Worm (Caenorhabditis elegans) whole organism, young adult: ENCODE measurements around the gene ifet-1.

Experiments
- C17E4.6 ChIP-seq: fragments of 200-800 bp; sonication (Bioruptor generic); IDR thresholded peaks from 2 replicates; pipeline ENCODE4 v1.3.6; 2022; ENCODE audit warnings: missing genetic modification reagents, missing genetic modification characterization, missing compliant biosample characterization
- D2030.7 ChIP-seq: fragments of 200-800 bp; sonication (Bioruptor generic); IDR thresholded peaks from 2 replicates; pipeline ENCODE4 v1.3.6; 2022; ENCODE audit warnings: missing genetic modification reagents, missing genetic modification characterization, missing compliant biosample characterization
- F33H1.4 ChIP-seq: fragments of 200-800 bp; sonication (Bioruptor generic); IDR thresholded peaks from 2 replicates; pipeline ENCODE4 v1.3.6; 2022; ENCODE audit warnings: missing genetic modification reagents, missing genetic modification characterization, missing compliant biosample characterization
- F39B2.1 ChIP-seq: fragments of 200-800 bp; sonication (Bioruptor generic); IDR thresholded peaks from 2 replicates; pipeline ENCODE4 v1.3.6; 2022; ENCODE audit warnings: missing genetic modification reagents, missing genetic modification characterization, missing compliant biosample characterization
- F49E8.2 ChIP-seq: sonication (generic microtip); optimal IDR thresholded peaks from 3 replicates; lab custom pipeline; 2017; ENCODE audit warnings: missing genetic modification characterization, mild to moderate bottlenecking, missing compliant biosample characterization, antibody characterized with exemption, moderate library complexity; ENCODE audit not compliant: insufficient read depth
- K12H6.12 ChIP-seq: fragments of 200-800 bp; sonication (Bioruptor generic); optimal IDR thresholded peaks from 2 replicates; lab custom pipeline; 2018; ENCODE audit warnings: mild to moderate bottlenecking, missing genetic modification characterization, missing compliant biosample characterization
- T07F8.4 ChIP-seq: sonication (generic microtip); optimal IDR thresholded peaks from 2 replicates; lab custom pipeline; 2016; ENCODE audit warnings: mild to moderate bottlenecking, missing genetic modification characterization, moderate library complexity, missing compliant biosample characterization
- Y79H2A.3 ChIP-seq: fragments of 200-800 bp; sonication (Bioruptor generic); conservative IDR thresholded peaks from 2 replicates; pipeline ENCODE4 v1.3.6; 2022; ENCODE audit warnings: missing genetic modification reagents, missing genetic modification characterization, missing compliant biosample characterization
- bed-2 ChIP-seq: fragments of 200-800 bp; sonication (Bioruptor generic); IDR thresholded peaks from 2 replicates; pipeline ENCODE4 v1.3.6; 2022; ENCODE audit warnings: missing genetic modification reagents, missing genetic modification characterization, missing compliant biosample characterization
- ceh-91 ChIP-seq: fragments of 200-800 bp; sonication (Bioruptor generic); IDR thresholded peaks from 2 replicates; pipeline ENCODE4 v1.3.6; 2022; ENCODE audit warnings: missing genetic modification reagents, missing genetic modification characterization, missing compliant biosample characterization
- die-1 ChIP-seq: sonication (generic microtip); optimal IDR thresholded peaks from 2 replicates; lab custom pipeline; 2016; ENCODE audit warnings: missing genotype, mild to moderate bottlenecking, missing genetic modification characterization, missing compliant biosample characterization
- dox-1 ChIP-seq: fragments of 200-800 bp; sonication (Bioruptor generic); IDR thresholded peaks from 2 replicates; pipeline ENCODE4 v1.3.6; 2022; ENCODE audit warnings: missing genetic modification reagents, missing genetic modification characterization, missing compliant biosample characterization
- efl-1 ChIP-seq: fragments of 150-350 bp; optimal IDR thresholded peaks from 2 replicates; lab custom pipeline; 2014; ENCODE audit warnings: missing biosample characterization, missing genetic modification reagents, missing genetic modification characterization
- egl-44 ChIP-seq: fragments of 200-800 bp; sonication (Bioruptor generic); IDR thresholded peaks from 2 replicates; pipeline ENCODE4 v1.3.6; 2022; ENCODE audit warnings: missing genetic modification reagents, missing genetic modification characterization, missing compliant biosample characterization
- fkh-3 ChIP-seq: sonication (generic microtip); optimal IDR thresholded peaks from 2 replicates; lab custom pipeline; 2016; ENCODE audit warnings: mild to moderate bottlenecking, missing genetic modification characterization, missing compliant biosample characterization
- him-1 ChIP-seq: sonication (generic microtip); optimal IDR thresholded peaks from 2 replicates; lab custom pipeline; 2016; ENCODE audit warnings: missing genotype, missing genetic modification reagents, missing genetic modification characterization, missing compliant biosample characterization
- hlh-12 ChIP-seq: sonication (generic microtip); optimal IDR thresholded peaks from 2 replicates; lab custom pipeline; 2016; ENCODE audit warnings: missing genetic modification characterization, missing compliant biosample characterization
- lin-26 ChIP-seq: fragments of 200-800 bp; sonication (Bioruptor generic); IDR thresholded peaks from 2 replicates; pipeline ENCODE4 v1.3.6; 2022; ENCODE audit warnings: missing genetic modification reagents, missing genetic modification characterization, missing compliant biosample characterization
- lin-54 ChIP-seq: fragments of 200-800 bp; sonication (Bioruptor generic); optimal IDR thresholded peaks from 2 replicates; lab custom pipeline; 2018; ENCODE audit warnings: mild to moderate bottlenecking, missing genetic modification characterization, missing compliant biosample characterization
- lsl-1 ChIP-seq: fragments of 200-800 bp; sonication (Bioruptor generic); optimal IDR thresholded peaks from 2 replicates; lab custom pipeline; 2018; ENCODE audit warnings: mild to moderate bottlenecking, missing genetic modification characterization, moderate library complexity, missing compliant biosample characterization
- madf-10 ChIP-seq: sonication (generic microtip); optimal IDR thresholded peaks from 2 replicates; lab custom pipeline; 2016; ENCODE audit warnings: mild to moderate bottlenecking, missing genetic modification characterization, missing compliant biosample characterization
- madf-6 ChIP-seq: fragments of 200-800 bp; sonication (Bioruptor generic); IDR thresholded peaks from 2 replicates; pipeline ENCODE4 v1.3.6; 2022; ENCODE audit warnings: missing genetic modification reagents, missing genetic modification characterization, missing compliant biosample characterization
- madf-8 ChIP-seq: fragments of 200-800 bp; sonication (Bioruptor generic); conservative IDR thresholded peaks from 2 replicates; pipeline ENCODE4 v1.3.6; 2022; ENCODE audit warnings: missing genetic modification reagents, missing genetic modification characterization, missing compliant biosample characterization
- mes-4 ChIP-seq: sonication (generic microtip); optimal IDR thresholded peaks from 2 replicates; lab custom pipeline; 2016; ENCODE audit warnings: missing genotype, missing genetic modification characterization, missing compliant biosample characterization
- nhr-179 ChIP-seq: sonication (generic microtip); optimal IDR thresholded peaks from 2 replicates; lab custom pipeline; 2016; ENCODE audit warnings: mild to moderate bottlenecking, missing genetic modification characterization, missing compliant biosample characterization
- nhr-80 ChIP-seq: sonication (generic microtip); optimal IDR thresholded peaks from 2 replicates; lab custom pipeline; 2016; ENCODE audit warnings: missing genetic modification characterization, missing compliant biosample characterization
- nhr-90 ChIP-seq: sonication (generic microtip); optimal IDR thresholded peaks from 2 replicates; lab custom pipeline; 2016; ENCODE audit warnings: missing genotype, mild to moderate bottlenecking, missing genetic modification characterization, missing compliant biosample characterization
- pbrm-1 ChIP-seq: fragments of 200-800 bp; sonication (Bioruptor generic); IDR thresholded peaks from 2 replicates; pipeline ENCODE4 v1.3.6; 2022; ENCODE audit warnings: missing genetic modification reagents, missing genetic modification characterization, missing compliant biosample characterization
- rcor-1 ChIP-seq: fragments of 200-800 bp; sonication (Bioruptor generic); IDR thresholded peaks from 2 replicates; pipeline ENCODE4 v1.3.6; 2022; ENCODE audit warnings: missing genetic modification reagents, missing genetic modification characterization, missing compliant biosample characterization
- rec-8 ChIP-seq, 2 experiments: sonication (generic microtip); optimal IDR thresholded peaks; 2 replicates each; lab custom pipeline; 2016; ENCODE audit warnings: mild to moderate bottlenecking in 2 of 2, missing genetic modification characterization in 2 of 2, missing genetic modification reagents in 2 of 2, missing genotype in 2 of 2, missing biosample characterization in 1 of 2, missing compliant biosample characterization in 1 of 2, moderate library complexity in 1 of 2
- rpc-1 ChIP-seq, 2 experiments: fragments of 150-350 bp in 1 of 2; sonication (generic microtip) in 1 of 2; optimal IDR thresholded peaks; 2 replicates each; lab custom pipeline; 2014 to 2018; ENCODE audit warnings: missing biosample characterization in 1 of 2, missing genetic modification characterization in 1 of 2, missing genetic modification reagents in 1 of 2, missing genotype in 1 of 2
- sea-2 ChIP-seq: fragments of 200-800 bp; sonication (Bioruptor generic); IDR thresholded peaks from 2 replicates; pipeline ENCODE4 v1.3.6; 2022; ENCODE audit warnings: missing genetic modification characterization, missing compliant biosample characterization
- snpc-1.3 ChIP-seq: sonication (generic microtip); optimal IDR thresholded peaks from 2 replicates; lab custom pipeline; 2017; ENCODE audit warnings: missing genetic modification characterization, mild to moderate bottlenecking, missing compliant biosample characterization, antibody characterized with exemption, moderate library complexity, missing genotype, missing genetic modification reagents; ENCODE audit not compliant: insufficient read depth
- snpc-3.4 ChIP-seq: sonication (generic microtip); optimal IDR thresholded peaks from 2 replicates; lab custom pipeline; 2017; ENCODE audit warnings: missing genetic modification characterization, mild to moderate bottlenecking, missing compliant biosample characterization, antibody characterized with exemption, moderate library complexity, missing genotype, missing genetic modification reagents
- snpc-4 ChIP-seq, 5 experiments: fragments of 150-350 bp in 1 of 5; sonication (generic microtip) in 4 of 5; optimal IDR thresholded peaks; 2 replicates each; lab custom pipeline; 2014 to 2018; ENCODE audit warnings: missing genetic modification characterization in 5 of 5, missing biosample characterization in 3 of 5, antibody characterized with exemption in 2 of 5, mild to moderate bottlenecking in 2 of 5, missing compliant biosample characterization in 2 of 5, missing genotype in 2 of 5, moderate library complexity in 2 of 5, missing genetic modification reagents in 1 of 5
- somi-1 ChIP-seq: fragments of 200-800 bp; sonication (Bioruptor generic); optimal IDR thresholded peaks from 2 replicates; lab custom pipeline; 2018; ENCODE audit warnings: mild to moderate bottlenecking, missing genetic modification characterization, missing compliant biosample characterization
- sptf-2 ChIP-seq: fragments of 200-800 bp; sonication (Bioruptor generic); optimal IDR thresholded peaks from 2 replicates; lab custom pipeline; 2018; ENCODE audit warnings: mild to moderate bottlenecking, missing genetic modification characterization, missing compliant biosample characterization
- tbp1 ChIP-seq: fragments of 200-800 bp; sonication (Bioruptor generic); optimal IDR thresholded peaks from 2 replicates; lab custom pipeline; 2018; ENCODE audit warnings: mild to moderate bottlenecking, missing genetic modification characterization, missing compliant biosample characterization
- tbx-9 ChIP-seq: sonication (generic microtip); optimal IDR thresholded peaks from 2 replicates; lab custom pipeline; 2016; ENCODE audit warnings: borderline replicate concordance, missing genetic modification characterization, inconsistent platforms, missing compliant biosample characterization
- unc-130 ChIP-seq: sonication (generic microtip); optimal IDR thresholded peaks from 2 replicates; lab custom pipeline; 2016; ENCODE audit warnings: missing genetic modification reagents, missing genetic modification characterization, missing compliant biosample characterization
- ztf-25 ChIP-seq: fragments of 200-800 bp; sonication (Bioruptor generic); IDR thresholded peaks from 2 replicates; pipeline ENCODE4 v1.3.6; 2022; ENCODE audit warnings: missing genetic modification reagents, missing genetic modification characterization, missing compliant biosample characterization
- ztf-28 ChIP-seq: fragments of 200-800 bp; sonication (Bioruptor generic); IDR thresholded peaks from 2 replicates; pipeline ENCODE4 v1.3.6; 2022; ENCODE audit warnings: missing genetic modification reagents, missing genetic modification characterization, missing compliant biosample characterization
- ztf-3 ChIP-seq: fragments of 200-800 bp; sonication (Bioruptor generic); optimal IDR thresholded peaks from 2 replicates; lab custom pipeline; 2018; ENCODE audit warnings: mild to moderate bottlenecking, missing genetic modification characterization, missing compliant biosample characterization

ifet-1 gene

ce11 chrIII:4449893-4450579 lies 24.9 kb downstream of the ifet-1 start, which contains the start of gene ceh-43 (continued):
- TF ChIP-seq tbx-9 (tag; lab: Kevin White, UChicago) (no peak), mes-4 (tag; lab: Kevin White, UChicago) (no peak), bed-2 (no peak), sptf-2 (GFP tag; lab: Kevin White, UChicago) (no peak), snpc-4 (GFP tag; optimal IDR thresholded peaks at IDR 0.05; lab: Kevin White, UChicago) (peak; percentile 11), snpc-4 (tag; optimal IDR thresholded peaks at IDR 0.05; lab: Kevin White, UChicago) (peak in 1 of 4 experiments; percentile 17), him-1 (tag; lab: Kevin White, UChicago) (peak; percentile 46), sea-2 (GFP tag; lab: Robert Waterston, UW) (no peak), D2030.7 (GFP tag; lab: Robert Waterston, UW) (peak; percentile 60; the same call in 1 of the 2 replicates), F33H1.4 (GFP tag; lab: Robert Waterston, UW) (peak; percentile 45), rcor-1 (GFP tag; lab: Robert Waterston, UW) (0 out of 2 replicates have a peak, but pooled peaks have one; percentile 8), madf-6 (peak; percentile 64; the same call in 1 of the 2 replicates), C17E4.6 (GFP tag; lab: Robert Waterston, UW) (no peak), ztf-3 (no peak), egl-44 (GFP tag; lab: Robert Waterston, UW) (no peak), nhr-179 (tag; lab: Kevin White, UChicago) (no peak), pbrm-1 (GFP tag; lab: Robert Waterston, UW) (peak; percentile 60), fkh-3 (tag; lab: Kevin White, UChicago) (no peak), madf-10 (tag; lab: Kevin White, UChicago) (no peak)

ce11 chrIII:4449357-4449756 lies 25.6 kb downstream of the ifet-1 start:
- TF ChIP-seq Y79H2A.3 (GFP tag; lab: Robert Waterston, UW) (no peak), F49E8.2 (tag; lab: Kevin White, UChicago) (peak; percentile 62), lin-26 (GFP tag; lab: Robert Waterston, UW) (peak; percentile 71; the same call in 1 of the 2 replicates), unc-130 (GFP tag; lab: Kevin White, UChicago) (no peak), efl-1 (GFP tag; lab: Kevin White, UChicago) (peak; percentile 13), K12H6.12 (tag; lab: Kevin White, UChicago) (peak; percentile 16), snpc-4 (GFP tag; optimal IDR thresholded peaks at IDR 0.05; lab: Kevin White, UChicago) (no peak), snpc-4 (tag; optimal IDR thresholded peaks at IDR 0.05; lab: Kevin White, UChicago) (peak in 1 of 4 experiments; percentile 28), madf-8 (GFP tag; lab: Robert Waterston, UW) (0 out of 2 replicates have a peak, but pooled peaks have one; percentile 14), nhr-80 (tag; lab: Kevin White, UChicago) (peak; percentile 40), hlh-12 (tag; lab: Kevin White, UChicago) (peak; percentile 57), rec-8 (tag; optimal IDR thresholded peaks at IDR 0.05; lab: Kevin White, UChicago) (peak in 1 of 2 experiments; percentile 29), lin-54 (peak; percentile 41), F39B2.1 (GFP tag; lab: Robert Waterston, UW) (no peak), dox-1 (peak; percentile 39; the same call in 1 of the 2 replicates), die-1 (tag; lab: Kevin White, UChicago) (peak; percentile 38), somi-1 (no peak), snpc-3.4 (tag; lab: Kevin White, UChicago) (peak; percentile 29), madf-6 (peak; percentile 69), snpc-1.3 (peak; percentile 55), ztf-28 (GFP tag; lab: Robert Waterston, UW) (0 out of 2 replicates have a peak, but pooled peaks have one; percentile 36), ceh-91 (GFP tag; lab: Robert Waterston, UW) (no peak), tbp1 (GFP tag; lab: Kevin White, UChicago) (peak; percentile 93), lsl-1 (GFP tag; lab: Kevin White, UChicago) (peak; percentile 40), rpc-1 (optimal IDR thresholded peaks at IDR 0.05; lab: Kevin White, UChicago) (peak; percentile 63), rpc-1 (tag; optimal IDR thresholded peaks at IDR 0.05; lab: Kevin White, UChicago) (peak; percentile 81), mes-4 (tag; lab: Kevin White, UChicago) (peak; percentile 57), D2030.7 (GFP tag; lab: Robert Waterston, UW) (peak; percentile 69; the same call in 1 of the 2 replicates), ztf-25 (0 out of 2 replicates have a peak, but pooled peaks have one; percentile 47), T07F8.4 (tag; lab: Kevin White, UChicago) (peak; percentile 23), nhr-90 (tag; lab: Kevin White, UChicago) (peak; percentile 33)
